Worm (Caenorhabditis elegans) whole organism, L4 larva: ENCODE data around the gene W03C9.2.

Source experiments
- F10B5.3 ChIP-seq: sonication (generic microtip); optimal IDR thresholded peaks from 2 replicates; lab custom pipeline; 2016; ENCODE audit warnings: mild to moderate bottlenecking, missing genetic modification characterization, missing compliant biosample characterization
- F26F4.8 ChIP-seq: fragments of 200-800 bp; sonication (Bioruptor generic); conservative IDR thresholded peaks from 2 replicates; pipeline ENCODE4 v1.3.6; 2022; ENCODE audit warnings: missing genetic modification characterization, missing compliant biosample characterization
- R02D3.7 ChIP-seq: fragments of 150-350 bp; sonication (generic microtip); optimal IDR thresholded peaks from 3 replicates; lab custom pipeline; 2014; ENCODE audit warnings: missing biosample characterization, missing genetic modification characterization
- T20F7.1 ChIP-seq: fragments of 200-800 bp; sonication (Bioruptor generic); optimal IDR thresholded peaks from 2 replicates; lab custom pipeline; 2018; ENCODE audit warnings: mild to moderate bottlenecking, missing genetic modification characterization, missing compliant biosample characterization
- Y105C5A.15 ChIP-seq: fragments of 200-800 bp; sonication (Bioruptor generic); IDR thresholded peaks from 2 replicates; pipeline ENCODE4 v1.3.6; 2022; ENCODE audit warnings: missing genetic modification characterization, missing compliant biosample characterization
- Y48G9A.11 ChIP-seq: fragments of 200-800 bp; sonication (Bioruptor generic); IDR thresholded peaks from 2 replicates; pipeline ENCODE4 v1.3.6; 2022; ENCODE audit warnings: missing genetic modification reagents, missing genetic modification characterization, missing compliant biosample characterization
- Y5F2A.4 ChIP-seq: fragments of 200-800 bp; sonication (Bioruptor generic); optimal IDR thresholded peaks from 2 replicates; lab custom pipeline; 2018; ENCODE audit warnings: mild to moderate bottlenecking, missing genetic modification characterization, missing compliant biosample characterization
- ZK337.2 ChIP-seq: fragments of 200-800 bp; sonication (Bioruptor generic); IDR thresholded peaks from 2 replicates; pipeline ENCODE4 v1.3.6; 2022; ENCODE audit warnings: missing genetic modification reagents, missing genetic modification characterization, missing compliant biosample characterization
- aly-2 ChIP-seq: sonication (generic microtip); optimal IDR thresholded peaks from 2 replicates; lab custom pipeline; 2018; ENCODE audit warnings: missing biosample characterization, missing genetic modification characterization
- attf-4 ChIP-seq: sonication (generic microtip); optimal IDR thresholded peaks from 3 replicates; lab custom pipeline; 2017; ENCODE audit warnings: missing biosample characterization, missing genetic modification characterization
- ceh-20 ChIP-seq: fragments of 200-800 bp; sonication (Bioruptor generic); IDR thresholded peaks from 2 replicates; pipeline ENCODE4 v1.3.6; 2022; ENCODE audit warnings: missing genetic modification reagents, missing genetic modification characterization, missing compliant biosample characterization
- ceh-28 ChIP-seq: fragments of 150-350 bp; optimal IDR thresholded peaks from 2 replicates; lab custom pipeline; 2014; ENCODE audit warnings: missing biosample characterization, missing genetic modification reagents, missing genetic modification characterization
- ceh-32 ChIP-seq: sonication (generic microtip); optimal IDR thresholded peaks from 2 replicates; lab custom pipeline; 2016; ENCODE audit warnings: mild to moderate bottlenecking, missing genetic modification characterization, missing compliant biosample characterization; ENCODE audit not compliant: poor library complexity
- ceh-44 ChIP-seq: fragments of 200-800 bp; sonication (Bioruptor generic); IDR thresholded peaks from 2 replicates; pipeline ENCODE4 v1.3.6; 2022; ENCODE audit warnings: missing genetic modification reagents, missing genetic modification characterization, missing compliant biosample characterization
- ceh-62 ChIP-seq: sonication (generic microtip); optimal IDR thresholded peaks from 2 replicates; lab custom pipeline; 2017; ENCODE audit warnings: missing biosample characterization, missing genetic modification characterization
- ceh-82 ChIP-seq: sonication (generic microtip); optimal IDR thresholded peaks from 2 replicates; lab custom pipeline; 2017; ENCODE audit warnings: missing biosample characterization, missing genetic modification characterization
- dmd-8 ChIP-seq: fragments of 200-800 bp; sonication (Bioruptor generic); IDR thresholded peaks from 2 replicates; pipeline ENCODE4 v1.3.6; 2022; ENCODE audit warnings: missing genetic modification characterization, missing compliant biosample characterization
- dpl-1 ChIP-seq: fragments of 150-350 bp; optimal IDR thresholded peaks from 2 replicates; lab custom pipeline; 2014; ENCODE audit warnings: missing biosample characterization, missing genetic modification reagents, missing genetic modification characterization
- duxl-1 ChIP-seq: sonication (generic microtip); optimal IDR thresholded peaks from 2 replicates; lab custom pipeline; 2016; ENCODE audit warnings: mild to moderate bottlenecking, missing genetic modification characterization, moderate library complexity, missing compliant biosample characterization; ENCODE audit not compliant: poor library complexity
- dve-1 ChIP-seq: sonication (generic microtip); optimal IDR thresholded peaks from 2 replicates; lab custom pipeline; 2017; ENCODE audit warnings: antibody characterized with exemption, mild to moderate bottlenecking, missing genetic modification characterization, missing compliant biosample characterization; ENCODE audit not compliant: insufficient read depth
- egl-43 ChIP-seq: fragments of 200-800 bp; sonication (Bioruptor generic); IDR thresholded peaks from 2 replicates; pipeline ENCODE4 v1.3.6; 2022; ENCODE audit warnings: missing genetic modification reagents, missing genetic modification characterization, missing compliant biosample characterization
- fkh-10 ChIP-seq: fragments of 150-350 bp; optimal IDR thresholded peaks from 2 replicates; lab custom pipeline; 2014; ENCODE audit warnings: missing biosample characterization, missing genetic modification reagents, missing genetic modification characterization
- fos-1 ChIP-seq: fragments of 150-350 bp; optimal IDR thresholded peaks from 2 replicates; lab custom pipeline; 2014; ENCODE audit warnings: missing biosample characterization, missing genetic modification characterization
- lin-1 ChIP-seq: fragments of 200-800 bp; sonication (Bioruptor generic); IDR thresholded peaks from 2 replicates; pipeline ENCODE4 v1.3.6; 2022; ENCODE audit warnings: missing genetic modification reagents, missing genetic modification characterization, missing compliant biosample characterization
- lin-13 ChIP-seq: fragments of 150-350 bp; optimal IDR thresholded peaks from 2 replicates; lab custom pipeline; 2014; ENCODE audit warnings: missing biosample characterization, missing genetic modification reagents, missing genetic modification characterization
- lin-15B ChIP-seq: fragments of 150-350 bp; sonication (generic microtip); optimal IDR thresholded peaks from 3 replicates; lab custom pipeline; 2014; ENCODE audit warnings: missing biosample characterization, missing genetic modification characterization
- lin-38 ChIP-seq: fragments of 200-800 bp; sonication (Bioruptor generic); IDR thresholded peaks from 2 replicates; pipeline ENCODE4 v1.3.6; 2022; ENCODE audit warnings: missing genetic modification reagents, missing genetic modification characterization, missing compliant biosample characterization
- lin-39 ChIP-seq: fragments of 150-350 bp; optimal IDR thresholded peaks from 2 replicates; lab custom pipeline; 2014; ENCODE audit warnings: missing biosample characterization, missing genetic modification reagents, missing genetic modification characterization
- lir-3 ChIP-seq: sonication (generic microtip); optimal IDR thresholded peaks from 2 replicates; lab custom pipeline; 2016; ENCODE audit warnings: mild to moderate bottlenecking, missing genetic modification characterization, missing compliant biosample characterization
- lsy-2 ChIP-seq, 2 experiments: fragments of 150-350 bp in 1 of 2; sonication (generic microtip) in 1 of 2; optimal IDR thresholded peaks; 2 replicates each; lab custom pipeline; 2014 to 2017; ENCODE audit warnings: missing biosample characterization in 2 of 2, missing genetic modification characterization in 2 of 2
- madf-5 ChIP-seq, 2 experiments: fragments of 200-800 bp; sonication (Bioruptor generic); IDR thresholded peaks; 2 replicates each; pipeline ENCODE4 v1.3.6; 2022; ENCODE audit warnings: missing compliant biosample characterization in 2 of 2, missing genetic modification characterization in 2 of 2
- mep-1 ChIP-seq: fragments of 150-350 bp; sonication (generic microtip); optimal IDR thresholded peaks from 3 replicates; lab custom pipeline; 2014; ENCODE audit warnings: missing biosample characterization, missing genetic modification characterization
- mes-2 ChIP-seq: sonication (generic microtip); optimal IDR thresholded peaks from 2 replicates; lab custom pipeline; 2016; ENCODE audit warnings: missing genotype, mild to moderate bottlenecking, missing genetic modification characterization, missing compliant biosample characterization; ENCODE audit not compliant: poor library complexity, severe bottlenecking
- nhr-111 ChIP-seq: fragments of 200-800 bp; sonication (Bioruptor generic); optimal IDR thresholded peaks from 2 replicates; lab custom pipeline; 2018; ENCODE audit warnings: mild to moderate bottlenecking, missing genetic modification characterization, missing compliant biosample characterization
- nhr-237 ChIP-seq: sonication (generic microtip); optimal IDR thresholded peaks from 2 replicates; lab custom pipeline; 2017; ENCODE audit warnings: missing biosample characterization, missing genetic modification characterization
- nhr-28 ChIP-seq: fragments of 150-350 bp; optimal IDR thresholded peaks from 2 replicates; lab custom pipeline; 2014; ENCODE audit warnings: missing biosample characterization, missing genetic modification characterization
- nhr-6 ChIP-seq: fragments of 150-350 bp; optimal IDR thresholded peaks from 2 replicates; lab custom pipeline; 2014; ENCODE audit warnings: missing biosample characterization, missing genetic modification characterization
- nhr-76 ChIP-seq: fragments of 150-350 bp; optimal IDR thresholded peaks from 2 replicates; lab custom pipeline; 2014; ENCODE audit warnings: missing biosample characterization, missing genetic modification characterization
- pha-4 ChIP-seq, 2 experiments: fragments of 150-350 bp in 1 of 2; fragments of 200-800 bp in 1 of 2; sonication (Bioruptor generic) in 1 of 2; IDR thresholded peaks in 1 of 2; optimal IDR thresholded peaks in 1 of 2; 2 replicates each; pipeline versions ENCODE4 v1.3.6 to Lab custom; 2014 to 2022; ENCODE audit warnings: missing genetic modification characterization in 2 of 2, missing genetic modification reagents in 2 of 2, missing biosample characterization in 1 of 2, missing compliant biosample characterization in 1 of 2
- php-3 ChIP-seq: fragments of 200-800 bp; sonication (Bioruptor generic); IDR thresholded peaks from 2 replicates; pipeline ENCODE4 v1.3.6; 2022; ENCODE audit warnings: missing genetic modification reagents, missing genetic modification characterization, missing compliant biosample characterization
- pqm-1 ChIP-seq: sonication (generic microtip); optimal IDR thresholded peaks from 2 replicates; lab custom pipeline; 2017; ENCODE audit warnings: missing biosample characterization, missing genetic modification characterization
- sdz-12 ChIP-seq: fragments of 200-800 bp; sonication (Bioruptor generic); optimal IDR thresholded peaks from 2 replicates; lab custom pipeline; 2018; ENCODE audit warnings: mild to moderate bottlenecking, missing genetic modification characterization, missing compliant biosample characterization
- snpc-4 ChIP-seq: fragments of 150-350 bp; optimal IDR thresholded peaks from 2 replicates; lab custom pipeline; 2014; ENCODE audit warnings: missing biosample characterization, missing genetic modification characterization
- spr-1 ChIP-seq: sonication (generic microtip); optimal IDR thresholded peaks from 2 replicates; lab custom pipeline; 2016; ENCODE audit warnings: mild to moderate bottlenecking, missing genetic modification characterization, missing compliant biosample characterization
- tag-97 ChIP-seq: fragments of 200-800 bp; sonication (Bioruptor generic); IDR thresholded peaks from 2 replicates; pipeline ENCODE4 v1.3.6; 2022; ENCODE audit warnings: missing genetic modification characterization, missing compliant biosample characterization
- unc-39 ChIP-seq: sonication (generic microtip); optimal IDR thresholded peaks from 2 replicates; lab custom pipeline; 2017; ENCODE audit warnings: missing biosample characterization, missing genetic modification characterization
- unc-62 ChIP-seq, 3 experiments: fragments of 150-350 bp in 1 of 3; sonication (generic microtip); optimal IDR thresholded peaks in 2 of 3; peaks in 1 of 3; 1 replicate in 1 of 3; 2 replicates in 2 of 3; lab custom pipeline; 2014 to 2017; ENCODE audit warnings: missing biosample characterization in 3 of 3, missing genetic modification characterization in 3 of 3, missing genetic modification reagents in 3 of 3, missing genotype in 1 of 3
- zag-1 ChIP-seq: fragments of 150-350 bp; optimal IDR thresholded peaks from 2 replicates; lab custom pipeline; 2014; ENCODE audit warnings: missing biosample characterization, missing genetic modification characterization
- zfp-2 ChIP-seq: sonication (generic microtip); optimal IDR thresholded peaks from 2 replicates; lab custom pipeline; 2016; ENCODE audit warnings: mild to moderate bottlenecking, missing genetic modification characterization, missing compliant biosample characterization
- ztf-11 ChIP-seq: fragments of 150-350 bp; optimal IDR thresholded peaks from 2 replicates; lab custom pipeline; 2014; ENCODE audit warnings: missing biosample characterization, missing genetic modification characterization
- ztf-7 ChIP-seq: fragments of 150-350 bp; optimal IDR thresholded peaks from 2 replicates; lab custom pipeline; 2014; ENCODE audit warnings: missing biosample characterization, missing genetic modification characterization

Gene W03C9.2

DNA sequence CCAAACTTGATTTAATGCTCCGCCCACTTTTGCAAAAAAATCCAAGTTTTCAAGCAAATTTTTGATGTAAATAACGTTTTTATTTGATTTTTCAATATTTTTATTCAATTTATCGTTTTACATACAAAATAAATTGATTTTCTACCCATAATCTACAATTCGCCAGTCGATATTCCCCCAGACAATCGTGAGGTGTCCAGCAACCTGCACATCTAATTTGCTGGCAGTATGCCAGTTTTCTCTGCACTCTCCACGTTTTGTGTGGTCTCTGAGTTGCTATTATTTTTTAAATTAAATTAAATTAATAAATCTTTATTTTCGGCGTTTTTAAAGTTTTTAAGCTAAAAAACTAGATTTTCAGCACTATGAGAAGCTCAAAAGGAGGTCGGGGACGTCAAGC is 17.9 kb downstream of the W03C9.2 start (continued):
- TF ChIP-seq lin-38 (GFP tag; lab: Robert Waterston, UW): peak; percentile 90
- no peak for TF ChIP-seq php-3
- TF ChIP-seq nhr-111: no peak
- TF ChIP-seq ceh-20 (GFP tag; lab: Robert Waterston, UW): 0 out of 2 replicates have a peak, but pooled peaks have one; percentile 43
- TF ChIP-seq egl-43 (GFP tag; lab: Robert Waterston, UW): no peak
- TF ChIP-seq unc-62 (GFP tag; optimal IDR thresholded peaks at IDR 0.05 in 1 of 2; lab: Kevin White, UChicago): peak in 1 of 2 experiments; percentile 3
- no peak for TF ChIP-seq unc-62 (tag; optimal IDR thresholded peaks at IDR 0.05; lab: Kevin White, UChicago)
- TF ChIP-seq mes-2: peak; percentile 98
- 0 out of 2 replicates have a peak, but pooled peaks have one; percentile 26 for TF ChIP-seq Y105C5A.15 (GFP tag; lab: Robert Waterston, UW)
- TF ChIP-seq ztf-7 (tag; lab: Kevin White, UChicago): peak; percentile 0
- TF ChIP-seq fkh-10 (GFP tag; lab: Kevin White, UChicago): peak; percentile 92
- peak; percentile 69; the same call in 1 of the 2 replicates for TF ChIP-seq lin-1 (GFP tag; lab: Robert Waterston, UW)
- no peak for TF ChIP-seq aly-2 (tag; lab: Kevin White, UChicago)
- no peak for TF ChIP-seq ceh-28 (tag; lab: Kevin White, UChicago)
- peak; percentile 80; the same call in 1 of the 2 replicates for TF ChIP-seq pha-4 (GFP tag; IDR thresholded peaks at IDR 0.05; lab: Robert Waterston, UW)
- TF ChIP-seq pha-4 (tag; optimal IDR thresholded peaks at IDR 0.05; lab: Kevin White, UChicago): peak; percentile 79
- peak; percentile 95 for TF ChIP-seq mep-1
- TF ChIP-seq F10B5.3: no peak
- TF ChIP-seq ZK337.2 (GFP tag; lab: Robert Waterston, UW): peak; percentile 83; the same call in 1 of the 2 replicates
- TF ChIP-seq snpc-4 (tag; lab: Kevin White, UChicago): peak; percentile 27
- TF ChIP-seq fos-1 (tag; lab: Kevin White, UChicago): no peak
- no peak for TF ChIP-seq nhr-237 (tag; lab: Kevin White, UChicago)
- TF ChIP-seq pqm-1 (tag; lab: Kevin White, UChicago): no peak
- TF ChIP-seq ceh-32 (tag; lab: Kevin White, UChicago): peak; percentile 35
- no peak for TF ChIP-seq zag-1 (tag; lab: Kevin White, UChicago)
- TF ChIP-seq Y48G9A.11 (GFP tag; lab: Robert Waterston, UW): peak; percentile 88
- TF ChIP-seq lin-15B (tag; lab: Kevin White, UChicago): peak; percentile 38
- TF ChIP-seq tag-97: no peak
- no peak for TF ChIP-seq attf-4
- TF ChIP-seq ceh-62 (tag; lab: Kevin White, UChicago): no peak
- TF ChIP-seq zfp-2: peak; percentile 95
- TF ChIP-seq spr-1: peak; percentile 77
- TF ChIP-seq ztf-11: no peak
- TF ChIP-seq dve-1 (tag; lab: Kevin White, UChicago): peak; percentile 91
- peak; percentile 76 for TF ChIP-seq duxl-1 (tag; lab: Kevin White, UChicago)
- TF ChIP-seq T20F7.1 (GFP tag; lab: Kevin White, UChicago): peak; percentile 89
- TF ChIP-seq nhr-6 (tag; lab: Kevin White, UChicago): peak; percentile 33
- TF ChIP-seq ceh-44 (GFP tag; lab: Robert Waterston, UW): peak; percentile 72
- no peak for TF ChIP-seq dmd-8 (GFP tag; lab: Robert Waterston, UW)
- TF ChIP-seq R02D3.7 (tag; lab: Kevin White, UChicago): no peak
- TF ChIP-seq ceh-82 (tag; lab: Kevin White, UChicago): no peak
- peak; percentile 58 for TF ChIP-seq nhr-28 (tag; lab: Kevin White, UChicago)
- TF ChIP-seq lir-3 (tag; lab: Kevin White, UChicago): peak; percentile 72
- TF ChIP-seq lin-39 (tag; lab: Kevin White, UChicago): no peak
- TF ChIP-seq Y5F2A.4 (GFP tag; lab: Kevin White, UChicago): no peak
- TF ChIP-seq sdz-12 (GFP tag; lab: Kevin White, UChicago): peak; percentile 93
- peak; percentile 73 for TF ChIP-seq lin-13 (GFP tag; lab: Kevin White, UChicago)
- no peak for TF ChIP-seq F26F4.8 (GFP tag; lab: Robert Waterston, UW)
- TF ChIP-seq lsy-2 (tag; optimal IDR thresholded peaks at IDR 0.05; lab: Kevin White, UChicago): peak; percentile 80 to 96
- TF ChIP-seq nhr-76 (tag; lab: Kevin White, UChicago): no peak
- peak in 1 of 2 experiments; percentile 64; a peak in 1 of 4 replicates for TF ChIP-seq madf-5 (GFP tag; IDR thresholded peaks at IDR 0.05; lab: Robert Waterston, UW)
- TF ChIP-seq dpl-1: peak; percentile 86
- TF ChIP-seq unc-39: no peak
